Worm (Caenorhabditis elegans) whole organism, young adult: ENCODE results near the gene sel-9.

Experiments used
- B0336.3 ChIP-seq: fragments of 200-800 bp; sonication (Bioruptor generic); IDR thresholded peaks from 2 replicates; pipeline ENCODE4 v1.3.6; 2022; ENCODE audit warnings: missing genetic modification characterization, missing compliant biosample characterization
- K12H6.12 ChIP-seq: fragments of 200-800 bp; sonication (Bioruptor generic); optimal IDR thresholded peaks from 2 replicates; lab custom pipeline; 2018; ENCODE audit warnings: mild to moderate bottlenecking, missing genetic modification characterization, missing compliant biosample characterization
- bed-2 ChIP-seq: fragments of 200-800 bp; sonication (Bioruptor generic); IDR thresholded peaks from 2 replicates; pipeline ENCODE4 v1.3.6; 2022; ENCODE audit warnings: missing genetic modification reagents, missing genetic modification characterization, missing compliant biosample characterization
- die-1 ChIP-seq: sonication (generic microtip); optimal IDR thresholded peaks from 2 replicates; lab custom pipeline; 2016; ENCODE audit warnings: missing genotype, mild to moderate bottlenecking, missing genetic modification characterization, missing compliant biosample characterization
- ekl-4 ChIP-seq: fragments of 200-800 bp; sonication (Bioruptor generic); IDR thresholded peaks from 2 replicates; pipeline ENCODE4 v1.3.6; 2022; ENCODE audit warnings: missing genetic modification reagents, missing genetic modification characterization, missing compliant biosample characterization
- him-1 ChIP-seq: sonication (generic microtip); optimal IDR thresholded peaks from 2 replicates; lab custom pipeline; 2016; ENCODE audit warnings: missing genotype, missing genetic modification reagents, missing genetic modification characterization, missing compliant biosample characterization
- lin-40 ChIP-seq: sonication (generic microtip); optimal IDR thresholded peaks from 2 replicates; lab custom pipeline; 2016; ENCODE audit warnings: missing genetic modification characterization, mild to moderate bottlenecking, missing compliant biosample characterization, missing genotype, missing genetic modification reagents
- sdz-38 ChIP-seq: sonication (generic microtip); optimal IDR thresholded peaks from 2 replicates; lab custom pipeline; 2016; ENCODE audit warnings: missing genotype, missing genetic modification characterization, missing compliant biosample characterization
- tbx-9 ChIP-seq: sonication (generic microtip); optimal IDR thresholded peaks from 2 replicates; lab custom pipeline; 2016; ENCODE audit warnings: borderline replicate concordance, missing genetic modification characterization, inconsistent platforms, missing compliant biosample characterization
- unc-130 ChIP-seq: sonication (generic microtip); optimal IDR thresholded peaks from 2 replicates; lab custom pipeline; 2016; ENCODE audit warnings: missing genetic modification reagents, missing genetic modification characterization, missing compliant biosample characterization
- ztf-22 ChIP-seq: fragments of 200-800 bp; sonication (Bioruptor generic); optimal IDR thresholded peaks from 2 replicates; lab custom pipeline; 2018; ENCODE audit warnings: mild to moderate bottlenecking, missing genetic modification characterization, moderate library complexity, missing compliant biosample characterization

DNA sequence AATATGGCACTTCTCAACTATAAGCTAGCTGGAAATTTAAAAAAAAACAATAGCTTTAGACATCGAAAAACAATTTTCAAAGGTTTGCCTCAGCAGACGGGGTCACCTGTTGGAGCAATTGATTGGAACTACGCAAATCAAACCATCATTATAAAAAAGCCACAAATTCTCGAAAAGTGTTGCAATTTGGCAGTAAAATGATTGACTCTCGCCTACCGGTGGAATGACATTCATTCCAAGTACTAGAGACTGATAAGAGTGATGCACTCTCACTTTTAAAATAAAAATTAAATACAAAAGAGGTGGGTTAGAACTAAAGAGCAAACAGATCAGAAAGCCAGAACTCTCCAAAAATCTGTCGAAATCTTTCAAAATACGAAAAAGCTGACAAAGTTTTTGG is 16.9 kb downstream of the sel-9 start:
- TF ChIP-seq K12H6.12 (tag; lab: Kevin White, UChicago): no peak
- no peak for TF ChIP-seq die-1 (tag; lab: Kevin White, UChicago)
- TF ChIP-seq sdz-38: no peak
- TF ChIP-seq bed-2 (GFP tag; lab: Robert Waterston, UW): no peak
- no peak for TF ChIP-seq ztf-22 (GFP tag; lab: Kevin White, UChicago)
- TF ChIP-seq B0336.3: no peak
- no peak for TF ChIP-seq tbx-9
- no peak for TF ChIP-seq ekl-4 (GFP tag; lab: Robert Waterston, UW)
- no peak for TF ChIP-seq him-1 (tag; lab: Kevin White, UChicago)
- no peak for TF ChIP-seq unc-130
- TF ChIP-seq lin-40 (tag; lab: Kevin White, UChicago): no peak
